Worm (Caenorhabditis elegans) whole organism, early embryonic: ENCODE measurements around the gene B0432.7.
A peak's percentile ranks its signal among the peaks of the same experiment; 100 is the strongest.

ENCODE experiments used
- B0310.2 ChIP-seq: sonication (generic microtip); optimal IDR thresholded peaks from 2 replicates; lab custom pipeline; 2016; ENCODE audit warnings: mild to moderate bottlenecking, missing genetic modification characterization, missing compliant biosample characterization
- F13C5.2 ChIP-seq: sonication (generic microtip); optimal IDR thresholded peaks from 2 replicates; lab custom pipeline; 2017; ENCODE audit warnings: mild to moderate bottlenecking, missing genetic modification characterization, inconsistent platforms, missing compliant biosample characterization
- aly-1 ChIP-seq: sonication (generic microtip); optimal IDR thresholded peaks from 2 replicates; lab custom pipeline; 2016; ENCODE audit warnings: missing genetic modification characterization, missing compliant biosample characterization
- ama-1 ChIP-seq: fragments of 150-350 bp; optimal IDR thresholded peaks from 2 replicates; lab custom pipeline; 2014
- ceh-13 ChIP-seq: fragments of 200-800 bp; sonication (Bioruptor generic); optimal IDR thresholded peaks from 2 replicates; lab custom pipeline; 2018; ENCODE audit warnings: mild to moderate bottlenecking, missing genetic modification characterization, missing compliant biosample characterization
- ceh-36 ChIP-seq: sonication (generic microtip); optimal IDR thresholded peaks from 2 replicates; lab custom pipeline; 2016; ENCODE audit warnings: missing genetic modification characterization, inconsistent platforms, missing compliant biosample characterization
- ets-7 ChIP-seq: sonication (generic microtip); optimal IDR thresholded peaks from 2 replicates; lab custom pipeline; 2016; ENCODE audit warnings: missing genotype, missing genetic modification characterization, missing compliant biosample characterization
- flt-1 ChIP-seq: fragments of 200-800 bp; sonication (Bioruptor generic); IDR thresholded peaks from 2 replicates; pipeline ENCODE4 v1.3.6; 2022; ENCODE audit warnings: missing genetic modification characterization, missing compliant biosample characterization
- hmbx-1 ChIP-seq: sonication (generic microtip); optimal IDR thresholded peaks from 2 replicates; lab custom pipeline; 2016; ENCODE audit warnings: mild to moderate bottlenecking, missing genetic modification characterization, missing compliant biosample characterization
- hmg-4 ChIP-seq: fragments of 200-800 bp; sonication (Bioruptor generic); optimal IDR thresholded peaks from 2 replicates; lab custom pipeline; 2018; ENCODE audit warnings: mild to moderate bottlenecking, missing genetic modification characterization, missing compliant biosample characterization
- hnd-1 ChIP-seq: sonication (generic microtip); optimal IDR thresholded peaks from 2 replicates; lab custom pipeline; 2016; ENCODE audit warnings: missing genetic modification characterization, missing compliant biosample characterization
- pes-1 ChIP-seq: fragments of 200-800 bp; sonication (Bioruptor generic); IDR thresholded peaks from 2 replicates; pipeline ENCODE4 v1.3.6; 2022; ENCODE audit warnings: missing genetic modification reagents, missing genetic modification characterization, missing compliant biosample characterization
- scrt-1 ChIP-seq: fragments of 200-800 bp; sonication (Bioruptor generic); IDR thresholded peaks from 2 replicates; pipeline ENCODE4 v1.3.6; 2022; ENCODE audit warnings: missing genetic modification characterization, missing compliant biosample characterization
- sea-1 ChIP-seq: fragments of 200-800 bp; sonication (Bioruptor generic); conservative IDR thresholded peaks from 2 replicates; pipeline ENCODE4 v1.3.6; 2022; ENCODE audit warnings: missing genetic modification characterization, missing compliant biosample characterization
- tbx-11 ChIP-seq: fragments of 200-800 bp; sonication (Bioruptor generic); IDR thresholded peaks from 2 replicates; pipeline ENCODE4 v1.3.6; 2022; ENCODE audit warnings: missing genetic modification characterization, missing compliant biosample characterization
- tbx-37 ChIP-seq: fragments of 200-800 bp; sonication (Bioruptor generic); conservative IDR thresholded peaks from 2 replicates; pipeline ENCODE4 v1.3.6; 2022; ENCODE audit warnings: missing genetic modification reagents, missing genetic modification characterization, missing compliant biosample characterization
- tra-4 ChIP-seq: sonication (generic microtip); optimal IDR thresholded peaks from 2 replicates; lab custom pipeline; 2017; ENCODE audit warnings: missing genetic modification characterization, missing compliant biosample characterization

B0432.7 gene

ce11 chrII:263563-263962 is 10.2 kb downstream of the B0432.7 start, which contains the start of gene scc-2:
Gene scc-2, minus strand, starts transcription at chrII:263663.
- no peak for TF ChIP-seq B0310.2 (tag; lab: Kevin White, UChicago)
- no peak for TF ChIP-seq ceh-36 (tag; lab: Kevin White, UChicago)
- TF ChIP-seq hnd-1 (tag; lab: Kevin White, UChicago), result no peak
- no peak for TF ChIP-seq tbx-37
- TF ChIP-seq ama-1 (lab: Kevin White, UChicago), result no peak
- no peak for TF ChIP-seq scrt-1 (GFP tag; lab: Robert Waterston, UW)

- TF ChIP-seq hmg-4 (GFP tag; lab: Kevin White, UChicago) (no peak), ceh-13 (GFP tag; lab: Kevin White, UChicago) (no peak), hnd-1 (tag; lab: Kevin White, UChicago) (no peak), hmbx-1 (tag; lab: Kevin White, UChicago) (no peak), B0310.2 (tag; lab: Kevin White, UChicago) (no peak), ama-1 (lab: Kevin White, UChicago) (no peak), scrt-1 (GFP tag; lab: Robert Waterston, UW) (no peak), tra-4 (tag; lab: Kevin White, UChicago) (no peak), aly-1 (tag; lab: Kevin White, UChicago) (no peak), ets-7 (tag; lab: Kevin White, UChicago) (no peak), ceh-36 (tag; lab: Kevin White, UChicago) (no peak), flt-1 (GFP tag; lab: Robert Waterston, UW) (no peak), sea-1 (GFP tag; lab: Robert Waterston, UW) (no peak), pes-1 (GFP tag; lab: Robert Waterston, UW) (no peak), tbx-37 (no peak), F13C5.2 (tag; lab: Kevin White, UChicago) (no peak), tbx-11 (GFP tag; lab: Robert Waterston, UW) (no peak)
These were observed 16.3 kb downstream of the B0432.7 start, which contains the start of gene cat-2 for ce11 chrII:257519-257918. Gene cat-2, plus strand, starts transcription at chrII:257819.

DNA sequence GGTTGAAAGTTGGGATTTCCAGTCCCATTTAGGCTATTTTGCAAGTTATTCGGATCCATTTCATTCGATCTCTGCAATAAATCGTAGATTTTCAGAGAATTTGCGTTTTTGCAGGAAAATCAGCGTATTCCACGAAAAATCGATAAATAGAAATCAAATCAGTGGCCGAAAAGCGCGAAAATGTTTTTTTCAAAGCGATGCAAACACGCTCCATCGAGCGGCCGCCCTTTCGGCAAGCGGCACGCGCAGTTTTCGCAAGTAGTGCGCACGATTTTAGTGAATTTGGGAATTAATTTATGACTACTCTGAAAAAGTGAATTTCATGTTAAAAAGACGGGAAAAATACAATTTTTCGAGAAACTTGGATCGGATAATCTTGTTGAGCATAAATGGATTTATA is 18.6 kb downstream of the B0432.7 start:
- TF ChIP-seq pes-1 (GFP tag; lab: Robert Waterston, UW) (peak; percentile 80), hnd-1 (tag; lab: Kevin White, UChicago) (peak; percentile 40), ceh-36 (tag; lab: Kevin White, UChicago) (peak; percentile 78), aly-1 (tag; lab: Kevin White, UChicago) (peak; percentile 73), F13C5.2 (tag; lab: Kevin White, UChicago) (peak; percentile 96), ets-7 (tag; lab: Kevin White, UChicago) (peak; percentile 52), hmg-4 (GFP tag; lab: Kevin White, UChicago) (peak; percentile 84), flt-1 (GFP tag; lab: Robert Waterston, UW) (peak; percentile 77), tra-4 (tag; lab: Kevin White, UChicago) (no peak), ceh-13 (GFP tag; lab: Kevin White, UChicago) (peak; percentile 33), tbx-37 (peak; percentile 65; the same call in 1 of the 2 replicates), ama-1 (lab: Kevin White, UChicago) (no peak), scrt-1 (GFP tag; lab: Robert Waterston, UW) (peak; percentile 81), sea-1 (GFP tag; lab: Robert Waterston, UW) (peak; percentile 61; the same call in 1 of the 2 replicates), hmbx-1 (tag; lab: Kevin White, UChicago) (peak; percentile 77), tbx-11 (GFP tag; lab: Robert Waterston, UW) (peak; percentile 79), B0310.2 (tag; lab: Kevin White, UChicago) (peak; percentile 39)

DNA sequence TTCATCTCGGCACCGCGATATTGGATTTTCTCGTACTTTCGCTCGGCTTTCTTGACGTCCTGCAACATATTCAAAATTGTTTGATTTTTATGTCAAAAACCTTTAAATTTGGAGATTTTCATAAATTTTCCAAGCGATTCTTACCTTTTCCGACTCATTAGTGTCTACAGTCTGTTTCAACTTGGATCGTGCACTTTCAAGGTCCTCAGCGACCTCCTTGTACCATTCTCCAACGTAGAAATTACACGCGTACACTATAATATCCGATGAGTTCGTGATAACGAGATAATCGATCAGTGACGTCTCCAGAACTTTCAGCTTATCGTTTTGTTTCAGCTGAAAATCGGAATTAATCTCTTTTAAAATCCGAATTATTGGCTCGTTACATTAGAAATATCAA is 26.0 kb downstream of the B0432.7 start:
- no peak for TF ChIP-seq ama-1 (lab: Kevin White, UChicago)
- no peak for TF ChIP-seq F13C5.2 (tag; lab: Kevin White, UChicago)
- TF ChIP-seq ceh-13 (GFP tag; lab: Kevin White, UChicago), result no peak
- no peak for TF ChIP-seq hmg-4 (GFP tag; lab: Kevin White, UChicago)

- TF ChIP-seq tbx-11 (GFP tag; lab: Robert Waterston, UW) (no peak), ets-7 (tag; lab: Kevin White, UChicago) (no peak), aly-1 (tag; lab: Kevin White, UChicago) (no peak), hmbx-1 (tag; lab: Kevin White, UChicago) (no peak), B0310.2 (tag; lab: Kevin White, UChicago) (no peak), flt-1 (GFP tag; lab: Robert Waterston, UW) (no peak), ceh-36 (tag; lab: Kevin White, UChicago) (no peak), sea-1 (GFP tag; lab: Robert Waterston, UW) (no peak), F13C5.2 (tag; lab: Kevin White, UChicago) (no peak), hnd-1 (tag; lab: Kevin White, UChicago) (no peak), tra-4 (tag; lab: Kevin White, UChicago) (no peak), ceh-13 (GFP tag; lab: Kevin White, UChicago) (no peak), ama-1 (lab: Kevin White, UChicago) (no peak), pes-1 (GFP tag; lab: Robert Waterston, UW) (no peak)
These were observed 33.7 kb downstream of the B0432.7 start for ce11 chrII:240043-240442.

ce11 chrII:237721-238120 is 36.1 kb downstream of the B0432.7 start, which contains the start of gene laat-1:
Gene laat-1, minus strand, starts transcription at chrII:237821.
- TF ChIP-seq tbx-11 (GFP tag; lab: Robert Waterston, UW) (no peak), hnd-1 (tag; lab: Kevin White, UChicago) (no peak), tra-4 (tag; lab: Kevin White, UChicago) (no peak), B0310.2 (tag; lab: Kevin White, UChicago) (no peak), hmg-4 (GFP tag; lab: Kevin White, UChicago) (no peak), sea-1 (GFP tag; lab: Robert Waterston, UW) (no peak), ceh-36 (tag; lab: Kevin White, UChicago) (no peak), ets-7 (tag; lab: Kevin White, UChicago) (no peak), flt-1 (GFP tag; lab: Robert Waterston, UW) (no peak), F13C5.2 (tag; lab: Kevin White, UChicago) (no peak), ceh-13 (GFP tag; lab: Kevin White, UChicago) (no peak), pes-1 (GFP tag; lab: Robert Waterston, UW) (no peak), tbx-37 (no peak), hmbx-1 (tag; lab: Kevin White, UChicago) (no peak), aly-1 (tag; lab: Kevin White, UChicago) (no peak), ama-1 (lab: Kevin White, UChicago) (no peak), scrt-1 (GFP tag; lab: Robert Waterston, UW) (no peak)
